Worm (Caenorhabditis elegans): ENCODE measurements around the gene hip-1.

DNA sequence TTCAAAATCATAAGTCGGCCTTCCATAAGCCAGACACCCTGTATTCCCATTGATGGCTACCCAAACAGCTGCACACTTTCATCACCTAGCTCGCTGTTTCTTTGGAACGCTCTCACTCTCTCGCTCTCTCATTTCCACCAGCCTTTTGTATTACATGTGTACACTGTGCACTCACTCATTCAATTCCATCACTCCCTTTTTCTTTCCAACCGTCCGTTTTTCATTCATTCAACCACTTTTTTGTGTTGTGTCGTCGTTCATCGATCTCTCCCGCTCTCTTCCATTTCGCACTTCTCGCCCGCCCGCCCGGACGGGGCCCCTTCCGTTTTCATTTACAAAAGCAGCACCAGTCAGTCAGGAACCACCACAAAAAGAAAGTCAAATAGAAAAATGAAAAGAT is 35.7 kb upstream of the hip-1 start:
- TF ChIP-seq ama-1 (optimal IDR thresholded peaks at IDR 0.05) (no peak), hmbx-1 (tag; optimal IDR thresholded peaks at IDR 0.05) (no peak), scrt-1 (GFP tag; IDR thresholded peaks at IDR 0.05) (no peak), hmg-4 (GFP tag; optimal IDR thresholded peaks at IDR 0.05) (no peak), pes-1 (GFP tag; IDR thresholded peaks at IDR 0.05) (no peak), ceh-13 (GFP tag; optimal IDR thresholded peaks at IDR 0.05) (no peak), F13C5.2 (tag; optimal IDR thresholded peaks at IDR 0.05) (no peak), flt-1 (GFP tag; IDR thresholded peaks at IDR 0.05) (no peak), tbx-37 (GFP tag; conservative IDR thresholded peaks at IDR 0.05) (no peak), sea-1 (GFP tag; conservative IDR thresholded peaks at IDR 0.05) (no peak)

All from whole organism, early embryonic.